Worm (Caenorhabditis elegans) whole organism, L3 larva: ENCODE data around the gene B0361.4.

Experiments used
- R02D3.7 ChIP-seq: fragments of 150-350 bp; optimal IDR thresholded peaks from 2 replicates; lab custom pipeline; 2014; ENCODE audit warnings: missing biosample characterization, missing genetic modification characterization
- ZK546.5 ChIP-seq: sonication (generic microtip); optimal IDR thresholded peaks from 2 replicates; lab custom pipeline; 2017; ENCODE audit warnings: missing biosample characterization, missing genetic modification characterization
- aly-2 ChIP-seq: fragments of 150-350 bp; optimal IDR thresholded peaks from 2 replicates; lab custom pipeline; 2014; ENCODE audit warnings: missing biosample characterization, missing genetic modification characterization
- ama-1 ChIP-seq: fragments of 150-350 bp; optimal IDR thresholded peaks from 2 replicates; lab custom pipeline; 2018
- ceh-28 ChIP-seq: fragments of 150-350 bp; optimal IDR thresholded peaks from 2 replicates; lab custom pipeline; 2014; ENCODE audit warnings: missing biosample characterization, missing genetic modification reagents, missing genetic modification characterization
- ceh-82 ChIP-seq: fragments of 150-350 bp; optimal IDR thresholded peaks from 2 replicates; lab custom pipeline; 2014; ENCODE audit warnings: missing biosample characterization, missing genetic modification characterization
- ceh-9 ChIP-seq: sonication (generic microtip); optimal IDR thresholded peaks from 2 replicates; lab custom pipeline; 2018; ENCODE audit warnings: missing biosample characterization, missing genetic modification characterization
- daf-12 ChIP-seq: fragments of 150-350 bp; optimal IDR thresholded peaks from 2 replicates; lab custom pipeline; 2014; ENCODE audit warnings: missing biosample characterization, missing genetic modification reagents, missing genetic modification characterization
- egl-5 ChIP-seq: fragments of 150-350 bp; optimal IDR thresholded peaks from 2 replicates; lab custom pipeline; 2017; ENCODE audit warnings: missing biosample characterization, missing genetic modification reagents, missing genetic modification characterization, inconsistent platforms
- elt-1 ChIP-seq: fragments of 150-350 bp; optimal IDR thresholded peaks from 2 replicates; lab custom pipeline; 2014; ENCODE audit warnings: missing biosample characterization, missing genetic modification characterization
- elt-2 ChIP-seq: sonication (generic microtip); optimal IDR thresholded peaks from 2 replicates; lab custom pipeline; 2016; ENCODE audit warnings: missing genetic modification reagents, mild to moderate bottlenecking, missing genetic modification characterization, missing compliant biosample characterization
- elt-3 ChIP-seq, 3 experiments: fragments of 150-350 bp in 1 of 3; sonication (generic microtip) in 2 of 3; optimal IDR thresholded peaks; 2 replicates in 2 of 3; 4 replicates in 1 of 3; lab custom pipeline; 2014 to 2017; ENCODE audit warnings: missing biosample characterization in 3 of 3, missing genetic modification characterization in 3 of 3
- eor-1 ChIP-seq, 2 experiments: fragments of 150-350 bp; optimal IDR thresholded peaks; 2 replicates each; lab custom pipeline; 2014 to 2018; ENCODE audit warnings: missing biosample characterization in 2 of 2, missing genetic modification characterization in 2 of 2
- fkh-10 ChIP-seq: sonication (generic microtip); optimal IDR thresholded peaks from 2 replicates; lab custom pipeline; 2017; ENCODE audit warnings: missing biosample characterization, missing genetic modification reagents, missing genetic modification characterization
- fkh-2 ChIP-seq: fragments of 150-350 bp; optimal IDR thresholded peaks from 2 replicates; lab custom pipeline; 2014; ENCODE audit warnings: missing biosample characterization, missing genetic modification reagents, missing genetic modification characterization
- fos-1 ChIP-seq: fragments of 150-350 bp; optimal IDR thresholded peaks from 2 replicates; lab custom pipeline; 2014; ENCODE audit warnings: missing biosample characterization, missing genetic modification characterization
- hmg-11 ChIP-seq: sonication (generic microtip); optimal IDR thresholded peaks from 2 replicates; lab custom pipeline; 2016; ENCODE audit warnings: missing genetic modification characterization, missing compliant biosample characterization
- jun-1 ChIP-seq: fragments of 150-350 bp; optimal IDR thresholded peaks from 2 replicates; lab custom pipeline; 2014; ENCODE audit warnings: missing biosample characterization, missing genetic modification reagents, missing genetic modification characterization
- lin-15B ChIP-seq: fragments of 150-350 bp; optimal IDR thresholded peaks from 2 replicates; lab custom pipeline; 2014; ENCODE audit warnings: missing biosample characterization, missing genetic modification characterization
- lin-39 ChIP-seq: fragments of 150-350 bp; optimal IDR thresholded peaks from 2 replicates; lab custom pipeline; 2018; ENCODE audit warnings: missing biosample characterization, missing genetic modification reagents, missing genetic modification characterization
- lsy-12 ChIP-seq: sonication (generic microtip); optimal IDR thresholded peaks from 2 replicates; lab custom pipeline; 2016; ENCODE audit warnings: mild to moderate bottlenecking, missing genetic modification characterization, missing compliant biosample characterization
- mml-1 ChIP-seq: fragments of 150-350 bp; sonication (generic microtip); optimal IDR thresholded peaks from 3 replicates; lab custom pipeline; 2014; ENCODE audit warnings: missing biosample characterization, missing genetic modification characterization
- nfya-1 ChIP-seq: sonication (generic microtip); optimal IDR thresholded peaks from 2 replicates; lab custom pipeline; 2017; ENCODE audit warnings: missing genetic modification characterization, mild to moderate bottlenecking, missing compliant biosample characterization, antibody characterized with exemption, moderate library complexity; ENCODE audit not compliant: insufficient read depth
- nhr-11 ChIP-seq: fragments of 150-350 bp; optimal IDR thresholded peaks from 2 replicates; lab custom pipeline; 2014; ENCODE audit warnings: missing biosample characterization, missing genetic modification characterization
- nhr-23 ChIP-seq: fragments of 150-350 bp; optimal IDR thresholded peaks from 2 replicates; lab custom pipeline; 2014; ENCODE audit warnings: missing biosample characterization, missing genetic modification reagents, missing genetic modification characterization
- nhr-28 ChIP-seq: fragments of 150-350 bp; optimal IDR thresholded peaks from 2 replicates; lab custom pipeline; 2014; ENCODE audit warnings: missing biosample characterization, missing genetic modification characterization
- nhr-43 ChIP-seq: sonication (generic microtip); optimal IDR thresholded peaks from 2 replicates; lab custom pipeline; 2016; ENCODE audit warnings: mild to moderate bottlenecking, missing genetic modification characterization, missing compliant biosample characterization; ENCODE audit not compliant: poor library complexity, severe bottlenecking
- nhr-67 ChIP-seq: fragments of 150-350 bp; optimal IDR thresholded peaks from 2 replicates; lab custom pipeline; 2014; ENCODE audit warnings: missing biosample characterization, missing genetic modification characterization
- pha-4 ChIP-seq: fragments of 150-350 bp; optimal IDR thresholded peaks from 2 replicates; lab custom pipeline; 2014; ENCODE audit warnings: missing biosample characterization, missing genetic modification reagents, missing genetic modification characterization
- pqm-1 ChIP-seq: fragments of 150-350 bp; optimal IDR thresholded peaks from 2 replicates; lab custom pipeline; 2017; ENCODE audit warnings: missing biosample characterization, missing genetic modification characterization, inconsistent platforms
- skn-1 ChIP-seq: fragments of 150-350 bp; optimal IDR thresholded peaks from 2 replicates; lab custom pipeline; 2014; ENCODE audit warnings: missing biosample characterization, missing genetic modification characterization
- tbx-2 ChIP-seq: sonication (generic microtip); optimal IDR thresholded peaks from 2 replicates; lab custom pipeline; 2016; ENCODE audit warnings: mild to moderate bottlenecking, missing genetic modification characterization, missing compliant biosample characterization
- unc-39 ChIP-seq: sonication (generic microtip); optimal IDR thresholded peaks from 4 replicates; lab custom pipeline; 2017; ENCODE audit warnings: missing biosample characterization, missing genetic modification characterization
- unc-62 ChIP-seq: fragments of 150-350 bp; sonication (generic microtip); optimal IDR thresholded peaks from 4 replicates; lab custom pipeline; 2014; ENCODE audit warnings: missing biosample characterization, missing genetic modification reagents, missing genetic modification characterization
- zag-1 ChIP-seq: fragments of 150-350 bp; optimal IDR thresholded peaks from 2 replicates; lab custom pipeline; 2014; ENCODE audit warnings: missing biosample characterization, missing genetic modification characterization
- ztf-11 ChIP-seq: fragments of 150-350 bp; optimal IDR thresholded peaks from 2 replicates; lab custom pipeline; 2014; ENCODE audit warnings: missing biosample characterization, missing genetic modification characterization
- ztf-4 ChIP-seq: fragments of 150-350 bp; optimal IDR thresholded peaks from 2 replicates; lab custom pipeline; 2014; ENCODE audit warnings: missing biosample characterization, missing genetic modification characterization

B0361.4 gene

ce11 chrIII:7258931-7259330 lies at the start of gene B0361.4:
Gene B0361.4, plus strand, starts transcription at chrIII:7258991.
- TF ChIP-seq fkh-10 (GFP tag; lab: Kevin White, UChicago), result peak; percentile 93
- no peak for TF ChIP-seq aly-2 (tag; lab: Kevin White, UChicago)

- TF ChIP-seq fkh-2 (tag; lab: Kevin White, UChicago), result no peak
- TF ChIP-seq fos-1 (tag; lab: Kevin White, UChicago), result peak; percentile 10
- TF ChIP-seq jun-1 (tag; lab: Kevin White, UChicago), result no peak
- TF ChIP-seq ceh-9, result no peak
- no peak for TF ChIP-seq daf-12
- TF ChIP-seq, all 47 proteins: peak for 1
Observed at ce11 chrIII:7209721-7210120, 49.1 kb upstream of the B0361.4 start, which contains the start of gene R151.2. Gene R151.2, plus strand, starts transcription at chrIII:7209967.

ce11 chrIII:7210486-7210885 lies 48.3 kb upstream of the B0361.4 start:
- no peak for TF ChIP-seq ama-1 (lab: Kevin White, UChicago)
- no peak for TF ChIP-seq aly-2 (tag; lab: Kevin White, UChicago)
- TF ChIP-seq hmg-11 (tag; lab: Kevin White, UChicago), result no peak
- no peak for TF ChIP-seq mml-1 (tag; lab: Kevin White, UChicago)
- TF ChIP-seq nhr-11 (tag; lab: Kevin White, UChicago), result no peak
- TF ChIP-seq R02D3.7 (tag; lab: Kevin White, UChicago), result no peak
- no peak for TF ChIP-seq ceh-28
- no peak for TF ChIP-seq lin-15B (tag; lab: Kevin White, UChicago)
- TF ChIP-seq egl-5 (tag; lab: Kevin White, UChicago), result no peak
- TF ChIP-seq elt-1, result no peak
- no peak for TF ChIP-seq fkh-10 (GFP tag; lab: Kevin White, UChicago)
- no peak for TF ChIP-seq skn-1 (tag; lab: Kevin White, UChicago)
- no peak for TF ChIP-seq unc-62 (GFP tag; lab: Kevin White, UChicago)
- TF ChIP-seq tbx-2 (tag; lab: Kevin White, UChicago), result no peak
- no peak for TF ChIP-seq ztf-4 (tag; lab: Kevin White, UChicago)
- TF ChIP-seq nhr-43 (tag; lab: Kevin White, UChicago), result no peak
- TF ChIP-seq ZK546.5 (tag; lab: Kevin White, UChicago), result no peak
- no peak for TF ChIP-seq ztf-11 (tag; lab: Kevin White, UChicago)
- TF ChIP-seq nhr-23 (tag; lab: Kevin White, UChicago), result no peak

- TF ChIP-seq elt-2 (tag; lab: Kevin White, UChicago) (peak; percentile 61), unc-62 (GFP tag; lab: Kevin White, UChicago) (no peak), skn-1 (tag; lab: Kevin White, UChicago) (no peak), pqm-1 (tag; lab: Kevin White, UChicago) (peak; percentile 81)
- TF ChIP-seq, all 47 proteins: peak for 2
Observed at ce11 chrIII:7212028-7212427, 46.8 kb upstream of the B0361.4 start.

ce11 chrIII:7215532-7215931 lies 43.3 kb upstream of the B0361.4 start:
- TF ChIP-seq skn-1 (tag; lab: Kevin White, UChicago) (no peak), lin-39 (tag; lab: Kevin White, UChicago) (peak; percentile 16)

- TF ChIP-seq hmg-11 (tag; lab: Kevin White, UChicago) (no peak), nhr-28 (tag; lab: Kevin White, UChicago) (no peak), unc-62 (GFP tag; lab: Kevin White, UChicago) (no peak), nhr-23 (tag; lab: Kevin White, UChicago) (no peak)
Observed at ce11 chrIII:7216226-7216625, 42.6 kb upstream of the B0361.4 start, which contains the start of gene R151.1. Gene R151.1, plus strand, starts transcription at chrIII:7216526.

ce11 chrIII:7216924-7217521 lies 41.8 kb upstream of the B0361.4 start:
- no peak for TF ChIP-seq pha-4
- TF ChIP-seq nhr-11 (tag; lab: Kevin White, UChicago), result peak; percentile 12
- TF ChIP-seq unc-62 (GFP tag; lab: Kevin White, UChicago), result peak; percentile 48
- TF ChIP-seq nfya-1, result peak; percentile 34
- no peak for TF ChIP-seq fkh-10 (GFP tag; lab: Kevin White, UChicago)
- TF ChIP-seq fkh-2 (tag; lab: Kevin White, UChicago), result peak; percentile 33
- TF ChIP-seq unc-39 (tag; lab: Kevin White, UChicago), result no peak
- no peak for TF ChIP-seq hmg-11 (tag; lab: Kevin White, UChicago)
- TF ChIP-seq nhr-43 (tag; lab: Kevin White, UChicago), result no peak
- TF ChIP-seq nhr-67 (tag; lab: Kevin White, UChicago), result no peak
- TF ChIP-seq pqm-1 (tag; lab: Kevin White, UChicago), result no peak
- no peak for TF ChIP-seq lin-39 (tag; lab: Kevin White, UChicago)
- TF ChIP-seq egl-5 (tag; lab: Kevin White, UChicago), result peak; percentile 3
- no peak for TF ChIP-seq aly-2 (tag; lab: Kevin White, UChicago)
- no peak for TF ChIP-seq eor-1 (tag; optimal IDR thresholded peaks at IDR 0.05; lab: Kevin White, UChicago)
- no peak for TF ChIP-seq ceh-28
- no peak for TF ChIP-seq elt-3 (tag; optimal IDR thresholded peaks at IDR 0.05; lab: Kevin White, UChicago)
- TF ChIP-seq lsy-12 (tag; lab: Kevin White, UChicago), result no peak
- TF ChIP-seq lin-15B (tag; lab: Kevin White, UChicago), result peak; percentile 38
- no peak for TF ChIP-seq elt-2 (tag; lab: Kevin White, UChicago)
- TF ChIP-seq nhr-28 (tag; lab: Kevin White, UChicago), result no peak
- TF ChIP-seq ceh-82 (tag; lab: Kevin White, UChicago), result no peak
- TF ChIP-seq zag-1 (tag; lab: Kevin White, UChicago), result no peak
